Worm (Caenorhabditis elegans) whole organism, L2 larva: ENCODE results near the gene tag-115.

Source experiments
- C34F6.9 ChIP-seq: fragments of 150-350 bp; optimal IDR thresholded peaks from 2 replicates; lab custom pipeline; 2014; ENCODE audit warnings: missing biosample characterization, missing genetic modification characterization
- F13H6.1 ChIP-seq: sonication (generic microtip); optimal IDR thresholded peaks from 2 replicates; lab custom pipeline; 2016; ENCODE audit warnings: missing genetic modification characterization, missing compliant biosample characterization
- R02D3.7 ChIP-seq: fragments of 150-350 bp; optimal IDR thresholded peaks from 2 replicates; lab custom pipeline; 2014; ENCODE audit warnings: missing biosample characterization, missing genetic modification characterization
- Y55F3AM.14 ChIP-seq: fragments of 200-800 bp; sonication (Bioruptor generic); optimal IDR thresholded peaks from 2 replicates; lab custom pipeline; 2018; ENCODE audit warnings: mild to moderate bottlenecking, missing genetic modification characterization, missing compliant biosample characterization
- ZK546.5 ChIP-seq: sonication (generic microtip); optimal IDR thresholded peaks from 2 replicates; lab custom pipeline; 2017; ENCODE audit warnings: missing biosample characterization, missing genetic modification characterization
- alr-1 ChIP-seq: fragments of 150-350 bp; optimal IDR thresholded peaks from 2 replicates; lab custom pipeline; 2014; ENCODE audit warnings: missing biosample characterization, missing genetic modification characterization
- aly-2 ChIP-seq: fragments of 150-350 bp; optimal IDR thresholded peaks from 2 replicates; lab custom pipeline; 2014; ENCODE audit warnings: missing biosample characterization, missing genetic modification characterization
- ama-1 ChIP-seq: fragments of 150-350 bp; optimal IDR thresholded peaks from 2 replicates; lab custom pipeline; 2018; ENCODE audit warnings: inconsistent platforms
- blmp-1 ChIP-seq: sonication (generic microtip); optimal IDR thresholded peaks from 2 replicates; lab custom pipeline; 2017; ENCODE audit warnings: missing genetic modification characterization, mild to moderate bottlenecking, missing compliant biosample characterization, antibody characterized with exemption, moderate library complexity; ENCODE audit not compliant: insufficient read depth
- ceh-16 ChIP-seq: fragments of 150-350 bp; optimal IDR thresholded peaks from 2 replicates; lab custom pipeline; 2014; ENCODE audit warnings: missing biosample characterization, missing genetic modification characterization
- ceh-82 ChIP-seq: fragments of 150-350 bp; optimal IDR thresholded peaks from 2 replicates; lab custom pipeline; 2014; ENCODE audit warnings: missing biosample characterization, missing genetic modification characterization
- crh-2 ChIP-seq: sonication (generic microtip); optimal IDR thresholded peaks from 2 replicates; lab custom pipeline; 2017; ENCODE audit warnings: missing biosample characterization, missing genetic modification characterization
- dmd-4 ChIP-seq: sonication (generic microtip); optimal IDR thresholded peaks from 2 replicates; lab custom pipeline; 2017; ENCODE audit warnings: missing biosample characterization, missing genetic modification characterization
- egl-27 ChIP-seq: sonication (generic microtip); optimal IDR thresholded peaks from 3 replicates; lab custom pipeline; 2017; ENCODE audit warnings: missing biosample characterization, missing genetic modification reagents, missing genetic modification characterization
- elt-1 ChIP-seq: fragments of 150-350 bp; optimal IDR thresholded peaks from 2 replicates; lab custom pipeline; 2014; ENCODE audit warnings: missing biosample characterization, missing genetic modification characterization
- elt-3 ChIP-seq: sonication (generic microtip); optimal IDR thresholded peaks from 2 replicates; lab custom pipeline; 2017; ENCODE audit warnings: missing biosample characterization, missing genetic modification characterization
- fos-1 ChIP-seq: fragments of 150-350 bp; optimal IDR thresholded peaks from 2 replicates; lab custom pipeline; 2014; ENCODE audit warnings: missing biosample characterization, missing genetic modification characterization
- gmeb-1 ChIP-seq: fragments of 150-350 bp; optimal IDR thresholded peaks from 2 replicates; lab custom pipeline; 2014; ENCODE audit warnings: missing biosample characterization, missing genetic modification characterization
- lin-11 ChIP-seq: fragments of 150-350 bp; sonication (generic microtip); optimal IDR thresholded peaks from 2 replicates; lab custom pipeline; 2014; ENCODE audit warnings: missing biosample characterization, missing genetic modification characterization, inconsistent platforms, mixed read lengths
- lin-13 ChIP-seq: fragments of 150-350 bp; optimal IDR thresholded peaks from 2 replicates; lab custom pipeline; 2014; ENCODE audit warnings: missing biosample characterization, missing genetic modification reagents, missing genetic modification characterization
- lin-39 ChIP-seq: fragments of 150-350 bp; optimal IDR thresholded peaks from 2 replicates; lab custom pipeline; 2014; ENCODE audit warnings: missing biosample characterization, missing genetic modification reagents, missing genetic modification characterization
- lsy-2 ChIP-seq, 2 experiments: fragments of 150-350 bp in 1 of 2; sonication (generic microtip) in 1 of 2; optimal IDR thresholded peaks; 2 replicates each; lab custom pipeline; 2014 to 2017; ENCODE audit warnings: missing biosample characterization in 2 of 2, missing genetic modification characterization in 2 of 2
- mab-5 ChIP-seq: fragments of 150-350 bp; optimal IDR thresholded peaks from 2 replicates; lab custom pipeline; 2014; ENCODE audit warnings: missing biosample characterization, missing genetic modification characterization
- mbf-1 ChIP-seq: sonication (generic microtip); optimal IDR thresholded peaks from 2 replicates; lab custom pipeline; 2017; ENCODE audit warnings: missing biosample characterization, missing genetic modification characterization
- mdl-1 ChIP-seq, 2 experiments: fragments of 150-350 bp in 1 of 2; sonication (generic microtip) in 1 of 2; optimal IDR thresholded peaks; 2 replicates each; lab custom pipeline; 2017; ENCODE audit warnings: missing biosample characterization in 2 of 2, missing genetic modification characterization in 2 of 2
- nhr-10 ChIP-seq: sonication (generic microtip); optimal IDR thresholded peaks from 2 replicates; lab custom pipeline; 2017; ENCODE audit warnings: missing biosample characterization, missing genetic modification characterization
- nhr-11 ChIP-seq: fragments of 150-350 bp; optimal IDR thresholded peaks from 2 replicates; lab custom pipeline; 2014; ENCODE audit warnings: missing biosample characterization, missing genetic modification characterization
- nhr-12 ChIP-seq: fragments of 150-350 bp; optimal IDR thresholded peaks from 2 replicates; lab custom pipeline; 2014; ENCODE audit warnings: missing biosample characterization, missing genetic modification characterization
- nhr-129 ChIP-seq: fragments of 150-350 bp; optimal IDR thresholded peaks from 2 replicates; lab custom pipeline; 2014; ENCODE audit warnings: missing biosample characterization, missing genetic modification characterization
- nhr-21 ChIP-seq: fragments of 150-350 bp; optimal IDR thresholded peaks from 2 replicates; lab custom pipeline; 2014; ENCODE audit warnings: missing biosample characterization, missing genetic modification characterization
- nhr-23 ChIP-seq: fragments of 150-350 bp; optimal IDR thresholded peaks from 2 replicates; lab custom pipeline; 2014; ENCODE audit warnings: missing biosample characterization, missing genetic modification reagents, missing genetic modification characterization
- nhr-237 ChIP-seq: fragments of 150-350 bp; optimal IDR thresholded peaks from 2 replicates; lab custom pipeline; 2014; ENCODE audit warnings: missing biosample characterization, missing genetic modification characterization
- nhr-25 ChIP-seq: fragments of 150-350 bp; sonication (generic microtip); optimal IDR thresholded peaks from 3 replicates; lab custom pipeline; 2014; ENCODE audit warnings: missing biosample characterization, missing genetic modification characterization
- nhr-6 ChIP-seq: fragments of 150-350 bp; optimal IDR thresholded peaks from 2 replicates; lab custom pipeline; 2014; ENCODE audit warnings: missing biosample characterization, missing genetic modification characterization
- nhr-77 ChIP-seq: fragments of 150-350 bp; optimal IDR thresholded peaks from 2 replicates; lab custom pipeline; 2014; ENCODE audit warnings: missing biosample characterization, missing genetic modification characterization
- peb-1 ChIP-seq: fragments of 150-350 bp; optimal IDR thresholded peaks from 2 replicates; lab custom pipeline; 2014; ENCODE audit warnings: missing biosample characterization, missing genetic modification characterization
- sem-4 ChIP-seq: fragments of 150-350 bp; optimal IDR thresholded peaks from 2 replicates; lab custom pipeline; 2014; ENCODE audit warnings: missing biosample characterization, missing genetic modification reagents, missing genetic modification characterization
- skn-1 ChIP-seq: sonication (generic microtip); optimal IDR thresholded peaks from 2 replicates; lab custom pipeline; 2017; ENCODE audit warnings: missing biosample characterization, missing genetic modification characterization
- sma-3 ChIP-seq: sonication (generic microtip); optimal IDR thresholded peaks from 2 replicates; lab custom pipeline; 2016; ENCODE audit warnings: missing genetic modification reagents, missing genetic modification characterization, missing compliant biosample characterization
- sma-9 ChIP-seq, 2 experiments: fragments of 150-350 bp in 1 of 2; sonication (generic microtip) in 1 of 2; optimal IDR thresholded peaks; 2 replicates each; lab custom pipeline; 2014 to 2016; ENCODE audit warnings: missing genetic modification characterization in 2 of 2, mild to moderate bottlenecking in 1 of 2, missing biosample characterization in 1 of 2, missing compliant biosample characterization in 1 of 2, missing genetic modification reagents in 1 of 2, moderate library complexity in 1 of 2
- snpc-4 ChIP-seq: fragments of 150-350 bp; optimal IDR thresholded peaks from 2 replicates; lab custom pipeline; 2014; ENCODE audit warnings: missing biosample characterization, missing genetic modification characterization
- unc-39 ChIP-seq: fragments of 150-350 bp; optimal IDR thresholded peaks from 2 replicates; lab custom pipeline; 2014; ENCODE audit warnings: missing biosample characterization, missing genetic modification characterization
- unc-55 ChIP-seq: fragments of 150-350 bp; sonication (generic microtip); optimal IDR thresholded peaks from 3 replicates; lab custom pipeline; 2014; ENCODE audit warnings: missing biosample characterization, missing genetic modification reagents, missing genetic modification characterization
- unc-62 ChIP-seq: fragments of 150-350 bp; optimal IDR thresholded peaks from 2 replicates; lab custom pipeline; 2014; ENCODE audit warnings: missing biosample characterization, missing genetic modification reagents, missing genetic modification characterization
- zag-1 ChIP-seq: fragments of 150-350 bp; optimal IDR thresholded peaks from 2 replicates; lab custom pipeline; 2014; ENCODE audit warnings: missing biosample characterization, missing genetic modification characterization
- ztf-1 ChIP-seq: fragments of 200-800 bp; sonication (Bioruptor generic); conservative IDR thresholded peaks from 2 replicates; pipeline ENCODE4 v1.3.6; 2022; ENCODE audit warnings: missing genetic modification characterization, missing compliant biosample characterization
- ztf-11 ChIP-seq: sonication (generic microtip); optimal IDR thresholded peaks from 2 replicates; lab custom pipeline; 2017; ENCODE audit warnings: missing biosample characterization, missing genetic modification characterization
- ztf-4 ChIP-seq: fragments of 150-350 bp; optimal IDR thresholded peaks from 2 replicates; lab custom pipeline; 2014; ENCODE audit warnings: missing biosample characterization, missing genetic modification characterization

Gene tag-115

DNA sequence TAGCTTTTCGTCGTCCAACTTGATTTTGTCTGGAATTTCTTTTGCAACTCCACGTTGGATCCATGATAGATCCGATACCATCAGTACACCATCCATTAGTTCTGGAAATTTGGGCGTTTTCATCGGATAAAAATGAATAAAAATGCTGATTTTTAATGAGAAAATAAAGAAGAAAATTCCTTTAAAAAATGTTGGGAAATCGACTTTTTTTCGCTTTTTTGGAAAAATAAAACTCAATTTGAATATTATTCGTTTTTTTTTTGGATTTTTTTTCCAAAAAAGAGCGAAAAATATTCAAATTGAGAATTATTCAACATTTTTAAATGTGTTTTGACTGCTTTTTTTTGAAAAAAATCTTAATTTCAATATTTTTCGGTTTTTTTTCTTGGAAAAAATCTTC is 2.7 kb downstream of the tag-115 start, which contains the start of gene pwp-1:
Gene pwp-1, minus strand, starts transcription at position 101 of the 400 bp plus-strand sequence.
- TF ChIP-seq sma-3 (GFP tag; lab: Kevin White, UChicago) (no peak), nhr-6 (no peak)

DNA sequence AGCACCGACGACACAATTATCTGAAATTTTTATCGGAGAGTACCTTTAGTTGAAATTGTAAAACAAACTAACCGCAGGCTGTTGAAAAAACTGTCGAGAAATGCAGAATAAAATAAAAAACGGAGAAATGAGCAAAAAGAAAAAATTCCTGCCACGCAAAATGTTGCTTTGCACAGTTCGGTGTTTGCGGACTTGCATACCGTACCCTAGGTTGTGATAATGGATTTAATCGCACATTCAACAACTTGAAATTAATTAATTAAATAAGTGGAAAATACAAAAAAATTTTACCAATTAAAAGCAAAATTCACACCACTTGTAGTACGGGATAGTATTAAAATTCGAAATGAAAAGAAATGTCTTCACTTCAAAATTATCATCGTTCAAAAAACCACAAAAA is 7.8 kb downstream of the tag-115 start:
- no peak for TF ChIP-seq egl-27 (tag; lab: Kevin White, UChicago)
- TF ChIP-seq fos-1, result peak; percentile 9
- no peak for TF ChIP-seq ztf-4 (tag; lab: Kevin White, UChicago)
- TF ChIP-seq nhr-10, result no peak
- no peak for TF ChIP-seq R02D3.7 (tag; lab: Kevin White, UChicago)
- TF ChIP-seq nhr-12 (tag; lab: Kevin White, UChicago), result no peak
- TF ChIP-seq Y55F3AM.14 (GFP tag; lab: Kevin White, UChicago), result no peak
- TF ChIP-seq nhr-77 (tag; lab: Kevin White, UChicago), result no peak
- no peak for TF ChIP-seq zag-1 (tag; lab: Kevin White, UChicago)
- peak; percentile 60 for TF ChIP-seq lin-13 (GFP tag; lab: Kevin White, UChicago)
- no peak for TF ChIP-seq elt-3 (tag; lab: Kevin White, UChicago)
- TF ChIP-seq sma-9 (GFP tag; optimal IDR thresholded peaks at IDR 0.05; lab: Kevin White, UChicago), result no peak
- no peak for TF ChIP-seq sma-9 (tag; optimal IDR thresholded peaks at IDR 0.05; lab: Kevin White, UChicago)
- no peak for TF ChIP-seq sem-4 (tag; lab: Kevin White, UChicago)
- TF ChIP-seq nhr-129 (tag; lab: Kevin White, UChicago), result peak; percentile 81
- no peak for TF ChIP-seq lin-11 (tag; lab: Kevin White, UChicago)
- no peak for TF ChIP-seq dmd-4 (tag; lab: Kevin White, UChicago)
- no peak for TF ChIP-seq nhr-25 (tag; lab: Kevin White, UChicago)
- TF ChIP-seq blmp-1 (tag; lab: Kevin White, UChicago), result no peak
- TF ChIP-seq unc-39 (tag; lab: Kevin White, UChicago), result no peak
- no peak for TF ChIP-seq ama-1
- no peak for TF ChIP-seq mdl-1 (tag; optimal IDR thresholded peaks at IDR 0.05; lab: Kevin White, UChicago)
- TF ChIP-seq unc-62 (GFP tag; lab: Kevin White, UChicago), result no peak
- TF ChIP-seq alr-1 (tag; lab: Kevin White, UChicago), result no peak
- no peak for TF ChIP-seq snpc-4 (tag; lab: Kevin White, UChicago)
- TF ChIP-seq sma-3 (GFP tag; lab: Kevin White, UChicago), result no peak
- TF ChIP-seq lsy-2 (tag; optimal IDR thresholded peaks at IDR 0.05; lab: Kevin White, UChicago), result peak; percentile 88 to 98
- TF ChIP-seq ceh-16 (tag; lab: Kevin White, UChicago), result no peak
- no peak for TF ChIP-seq peb-1 (tag; lab: Kevin White, UChicago)
- TF ChIP-seq nhr-6, result peak; percentile 7
- peak; percentile 73 for TF ChIP-seq unc-55
- no peak for TF ChIP-seq nhr-11
- TF ChIP-seq mab-5 (tag; lab: Kevin White, UChicago), result no peak
- TF ChIP-seq crh-2 (tag; lab: Kevin White, UChicago), result peak; percentile 73
- no peak for TF ChIP-seq ztf-1 (GFP tag; lab: Robert Waterston, UW)
- TF ChIP-seq nhr-21, result no peak
- TF ChIP-seq skn-1, result no peak
- TF ChIP-seq ceh-82 (tag; lab: Kevin White, UChicago), result no peak
- TF ChIP-seq lin-39 (tag; lab: Kevin White, UChicago), result no peak
- no peak for TF ChIP-seq F13H6.1 (tag; lab: Kevin White, UChicago)
- TF ChIP-seq nhr-23 (tag; lab: Kevin White, UChicago), result no peak
- no peak for TF ChIP-seq nhr-237 (tag; lab: Kevin White, UChicago)
- TF ChIP-seq elt-1 (tag; lab: Kevin White, UChicago), result no peak
- TF ChIP-seq ztf-11 (tag; lab: Kevin White, UChicago), result no peak
- TF ChIP-seq aly-2 (tag; lab: Kevin White, UChicago), result no peak
- no peak for TF ChIP-seq ZK546.5 (tag; lab: Kevin White, UChicago)
- TF ChIP-seq mbf-1 (tag; lab: Kevin White, UChicago), result no peak
- peak; percentile 55 for TF ChIP-seq C34F6.9 (tag; lab: Kevin White, UChicago)
- TF ChIP-seq gmeb-1 (tag; lab: Kevin White, UChicago), result peak; percentile 5
